Fruit fly (Drosophila melanogaster) whole organism, prepupa: Measurements from ENCODE around the gene CG13950.
A peak's percentile ranks its signal among the peaks of the same experiment; 100 is the strongest.

Source experiments
- CG10631 ChIP-seq: fragments of 200-800 bp; sonication (Bioruptor generic); optimal IDR thresholded peaks from 2 replicates; lab custom pipeline; 2016; ENCODE audit warnings: missing biosample characterization, missing genetic modification characterization
- CG11294 ChIP-seq: fragments of 200-800 bp; sonication (Bioruptor generic); IDR thresholded peaks from 2 replicates; pipeline ENCODE4 v1.3.6; 2022; ENCODE audit warnings: missing biosample characterization, missing genetic modification characterization
- CG15336 ChIP-seq: fragments of 200-800 bp; sonication (Bioruptor generic); IDR thresholded peaks from 2 replicates; pipeline ENCODE4 v1.3.6; 2022; ENCODE audit warnings: missing biosample characterization, missing genetic modification characterization
- CG16779 ChIP-seq: fragments of 200-800 bp; sonication (Bioruptor generic); optimal IDR thresholded peaks from 3 replicates; lab custom pipeline; 2017; ENCODE audit warnings: missing biosample characterization, mild to moderate bottlenecking, missing genetic modification characterization
- CG3032 ChIP-seq: fragments of 200-800 bp; optimal IDR thresholded peaks from 2 replicates; lab custom pipeline; 2019; ENCODE audit warnings: missing biosample characterization, mild to moderate bottlenecking, missing genetic modification characterization, moderate library complexity
- CG31627 ChIP-seq: fragments of 200-800 bp; sonication (Bioruptor generic); optimal IDR thresholded peaks from 3 replicates; lab custom pipeline; 2016; ENCODE audit warnings: missing biosample characterization, missing genetic modification characterization
- CG32006 ChIP-seq: fragments of 200-800 bp; sonication (Bioruptor generic); optimal IDR thresholded peaks from 3 replicates; lab custom pipeline; 2017; ENCODE audit warnings: missing biosample characterization, mild to moderate bottlenecking, missing genetic modification characterization
- CG34406 ChIP-seq: fragments of 200-800 bp; sonication (Bioruptor generic); optimal IDR thresholded peaks from 3 replicates; lab custom pipeline; 2016; ENCODE audit warnings: missing biosample characterization, missing genetic modification characterization
- CG3919 ChIP-seq: fragments of 200-800 bp; sonication (Bioruptor generic); optimal IDR thresholded peaks from 3 replicates; lab custom pipeline; 2016; ENCODE audit warnings: missing biosample characterization, missing genetic modification characterization
- CG4318 ChIP-seq: fragments of 200-800 bp; sonication (Bioruptor generic); optimal IDR thresholded peaks from 3 replicates; lab custom pipeline; 2017; ENCODE audit warnings: missing biosample characterization, mild to moderate bottlenecking, missing genetic modification characterization
- CG6163 ChIP-seq: fragments of 200-800 bp; sonication (Bioruptor generic); IDR thresholded peaks from 3 replicates; pipeline ENCODE4 v1.3.6; 2022; ENCODE audit warnings: missing biosample characterization, missing genetic modification characterization
- CG6276 ChIP-seq: fragments of 200-800 bp; sonication (Bioruptor generic); optimal IDR thresholded peaks from 2 replicates; lab custom pipeline; 2017; ENCODE audit warnings: missing biosample characterization, mild to moderate bottlenecking, missing genetic modification characterization
- CG6808 ChIP-seq: fragments of 200-800 bp; sonication (Bioruptor generic); optimal IDR thresholded peaks from 3 replicates; lab custom pipeline; 2017; ENCODE audit warnings: missing biosample characterization, missing genetic modification characterization, mild to moderate bottlenecking, moderate library complexity, missing genetic modification reagents
- CG6854 ChIP-seq: fragments of 200-800 bp; sonication (Bioruptor generic); optimal IDR thresholded peaks from 2 replicates; lab custom pipeline; 2017; ENCODE audit warnings: missing biosample characterization, mild to moderate bottlenecking, missing genetic modification characterization
- CG8119 ChIP-seq: fragments of 200-800 bp; sonication (Bioruptor generic); IDR thresholded peaks from 3 replicates; pipeline ENCODE4 v1.3.6; 2022; ENCODE audit warnings: missing biosample characterization, missing genetic modification characterization
- CG8632 ChIP-seq: fragments of 200-800 bp; sonication (Bioruptor generic); optimal IDR thresholded peaks from 3 replicates; lab custom pipeline; 2016; ENCODE audit warnings: missing biosample characterization, missing genetic modification characterization
- Eip75B ChIP-seq: fragments of 200-800 bp; sonication (Bioruptor generic); optimal IDR thresholded peaks from 3 replicates; lab custom pipeline; 2016; ENCODE audit warnings: missing biosample characterization, missing genetic modification characterization
- Eip78C ChIP-seq: fragments of 200-800 bp; sonication (Bioruptor generic); peaks from one replicate; lab custom pipeline; 2016; ENCODE audit warnings: missing biosample characterization, missing genetic modification characterization
- Ets21C ChIP-seq: fragments of 200-800 bp; sonication (Bioruptor generic); optimal IDR thresholded peaks from 3 replicates; lab custom pipeline; 2016; ENCODE audit warnings: missing biosample characterization, missing genetic modification characterization
- Ets96B ChIP-seq: fragments of 200-800 bp; optimal IDR thresholded peaks from 2 replicates; lab custom pipeline; 2019; ENCODE audit warnings: missing biosample characterization, mild to moderate bottlenecking, missing genetic modification characterization, moderate library complexity
- Gug ChIP-seq: fragments of 200-800 bp; sonication (Bioruptor generic); IDR thresholded peaks from 2 replicates; pipeline ENCODE4 v1.3.6; 2022; ENCODE audit warnings: missing biosample characterization, missing genetic modification characterization
- Hr39 ChIP-seq: fragments of 200-800 bp; sonication (Bioruptor generic); optimal IDR thresholded peaks from 2 replicates; lab custom pipeline; 2016; ENCODE audit warnings: missing biosample characterization, missing genetic modification characterization
- Hr4 ChIP-seq: fragments of 200-800 bp; sonication (Bioruptor generic); optimal IDR thresholded peaks from 3 replicates; lab custom pipeline; 2016; ENCODE audit warnings: missing biosample characterization, missing genetic modification characterization
- Lpt ChIP-seq: fragments of 200-800 bp; sonication (Bioruptor generic); optimal IDR thresholded peaks from 3 replicates; lab custom pipeline; 2016; ENCODE audit warnings: missing biosample characterization, missing genetic modification characterization
- Met ChIP-seq: fragments of 200-800 bp; sonication (Bioruptor generic); optimal IDR thresholded peaks from 3 replicates; lab custom pipeline; 2016; ENCODE audit warnings: missing biosample characterization, missing genetic modification characterization
- OdsH ChIP-seq: fragments of 200-800 bp; sonication (Bioruptor generic); optimal IDR thresholded peaks from 3 replicates; lab custom pipeline; 2016; ENCODE audit warnings: missing biosample characterization, missing genetic modification characterization
- Smox ChIP-seq: fragments of 200-800 bp; sonication (Bioruptor generic); optimal IDR thresholded peaks from 3 replicates; lab custom pipeline; 2016; ENCODE audit warnings: missing biosample characterization, missing genetic modification characterization
- Sox14 ChIP-seq: fragments of 200-800 bp; sonication (Bioruptor generic); optimal IDR thresholded peaks from 3 replicates; lab custom pipeline; 2016; ENCODE audit warnings: missing biosample characterization, missing genetic modification characterization
- achi ChIP-seq: fragments of 200-800 bp; sonication (Bioruptor generic); optimal IDR thresholded peaks from 3 replicates; lab custom pipeline; 2016; ENCODE audit warnings: missing biosample characterization, missing genetic modification characterization
- acj6 ChIP-seq: fragments of 200-800 bp; sonication (Bioruptor generic); optimal IDR thresholded peaks from 3 replicates; lab custom pipeline; 2016; ENCODE audit warnings: missing biosample characterization, missing genetic modification characterization
- cyc ChIP-seq: fragments of 200-800 bp; sonication (Bioruptor generic); optimal IDR thresholded peaks from 3 replicates; lab custom pipeline; 2016; ENCODE audit warnings: missing biosample characterization, missing genetic modification characterization
- dsx ChIP-seq: fragments of 200-800 bp; optimal IDR thresholded peaks from 3 replicates; lab custom pipeline; 2019; ENCODE audit warnings: missing biosample characterization, mild to moderate bottlenecking, missing genetic modification characterization, moderate library complexity; ENCODE audit not compliant: poor library complexity, severe bottlenecking
- eg ChIP-seq: fragments of 200-800 bp; sonication (Bioruptor generic); IDR thresholded peaks from 3 replicates; pipeline ENCODE4 v1.3.6; 2022; ENCODE audit warnings: missing biosample characterization, missing genetic modification characterization
- esn ChIP-seq: fragments of 200-800 bp; sonication (Bioruptor generic); optimal IDR thresholded peaks from 2 replicates; lab custom pipeline; 2016; ENCODE audit warnings: missing biosample characterization, mild to moderate bottlenecking, missing genetic modification characterization, moderate library complexity
- fd59A ChIP-seq: fragments of 200-800 bp; sonication (Bioruptor generic); optimal IDR thresholded peaks from 2 replicates; lab custom pipeline; 2017; ENCODE audit warnings: missing biosample characterization, mild to moderate bottlenecking, missing genetic modification characterization, missing genetic modification reagents
- lz ChIP-seq: fragments of 200-800 bp; sonication (Bioruptor generic); optimal IDR thresholded peaks from 3 replicates; lab custom pipeline; 2016; ENCODE audit warnings: missing biosample characterization, missing genetic modification characterization
- pdm3 ChIP-seq: fragments of 200-800 bp; sonication (Bioruptor generic); optimal IDR thresholded peaks from 3 replicates; lab custom pipeline; 2016; ENCODE audit warnings: missing biosample characterization, missing genetic modification characterization
- spab ChIP-seq: fragments of 200-800 bp; sonication (Bioruptor generic); optimal IDR thresholded peaks from 2 replicates; lab custom pipeline; 2017; ENCODE audit warnings: missing biosample characterization, mild to moderate bottlenecking, missing genetic modification characterization, missing genetic modification reagents
- ss ChIP-seq, 2 experiments: fragments of 200-800 bp; sonication (Bioruptor generic); optimal IDR thresholded peaks; 2 replicates in 1 of 2; 3 replicates in 1 of 2; lab custom pipeline; 2017 to 2018; ENCODE audit warnings: mild to moderate bottlenecking in 2 of 2, missing biosample characterization in 2 of 2, missing genetic modification characterization in 2 of 2, moderate library complexity in 1 of 2
- svp ChIP-seq: fragments of 200-800 bp; sonication (Bioruptor generic); peaks from one replicate; lab custom pipeline; 2016; ENCODE audit warnings: missing biosample characterization, missing genetic modification characterization
- topi ChIP-seq: fragments of 200-800 bp; sonication (Bioruptor generic); optimal IDR thresholded peaks from 3 replicates; lab custom pipeline; 2016; ENCODE audit warnings: missing biosample characterization, missing genetic modification characterization
- vri ChIP-seq: fragments of 200-800 bp; sonication (Bioruptor generic); optimal IDR thresholded peaks from 3 replicates; lab custom pipeline; 2016; ENCODE audit warnings: missing biosample characterization, mild to moderate bottlenecking, missing genetic modification characterization

The CG13950 gene

dm6 chr2L:852647-853111 lies 7.3 kb upstream of the CG13950 start, which contains the start of the genes CG4291 and kraken (continued):
- TF ChIP-seq ss (GFP tag; optimal IDR thresholded peaks at IDR 0.05; lab: Kevin White, UChicago) (peak; percentile 3 to 22), CG3032 (tag; lab: Kevin White, UChicago) (peak; percentile 18), CG3919 (GFP tag; lab: Kevin White, UChicago) (peak; percentile 54), Sox14 (peak; percentile 58), Smox (GFP tag; lab: Kevin White, UChicago) (peak; percentile 20), cyc (GFP tag; lab: Kevin White, UChicago) (peak; percentile 28), CG16779 (tag; lab: Kevin White, UChicago) (peak; percentile 32), pdm3 (GFP tag; lab: Kevin White, UChicago) (peak; percentile 20), CG32006 (GFP tag; lab: Kevin White, UChicago) (peak; percentile 13), achi (GFP tag; lab: Kevin White, UChicago) (peak; percentile 33), spab (GFP tag; lab: Kevin White, UChicago) (no peak), CG6163 (GFP tag; lab: Robert Waterston, UW) (peak; percentile 46; the same call in 1 of the 3 replicates), Lpt (no peak)

- TF ChIP-seq fd59A (GFP tag; lab: Kevin White, UChicago) (no peak), cyc (GFP tag; lab: Kevin White, UChicago) (peak; percentile 37), CG31627 (GFP tag; lab: Kevin White, UChicago) (peak; percentile 46), CG15336 (GFP tag; lab: Robert Waterston, UW) (peak; percentile 49), CG6276 (GFP tag; lab: Kevin White, UChicago) (no peak), svp (GFP tag; lab: Kevin White, UChicago) (peak; percentile 74), acj6 (GFP tag; lab: Kevin White, UChicago) (peak; percentile 34), OdsH (GFP tag; lab: Kevin White, UChicago) (peak; percentile 44), CG34406 (GFP tag; lab: Kevin White, UChicago) (no peak), CG8119 (GFP tag; lab: Robert Waterston, UW) (peak; percentile 47; the same call in 2 of the 3 replicates), lz (GFP tag; lab: Kevin White, UChicago) (peak; percentile 35), achi (GFP tag; lab: Kevin White, UChicago) (peak; percentile 23), CG32006 (GFP tag; lab: Kevin White, UChicago) (peak; percentile 35), pdm3 (GFP tag; lab: Kevin White, UChicago) (peak; percentile 63), CG6808 (GFP tag; lab: Kevin White, UChicago) (no peak), Eip78C (GFP tag; lab: Kevin White, UChicago) (peak; percentile 77), spab (GFP tag; lab: Kevin White, UChicago) (no peak), esn (GFP tag; lab: Kevin White, UChicago) (peak; percentile 63), vri (no peak), Sox14 (peak; percentile 58), Gug (GFP tag; lab: Robert Waterston, UW) (0 out of 2 replicates have a peak, but pooled peaks have one; percentile 25), Ets96B (tag; lab: Kevin White, UChicago) (peak; percentile 8), Met (GFP tag; lab: Kevin White, UChicago) (peak; percentile 49), CG3032 (tag; lab: Kevin White, UChicago) (peak; percentile 17), CG6854 (GFP tag; lab: Kevin White, UChicago) (no peak), CG10631 (GFP tag; lab: Kevin White, UChicago) (peak; percentile 46), topi (peak; percentile 34), CG8632 (no peak), eg (GFP tag; lab: Robert Waterston, UW) (peak; percentile 57), CG4318 (GFP tag; lab: Kevin White, UChicago) (no peak), CG6163 (GFP tag; lab: Robert Waterston, UW) (peak; percentile 75), CG11294 (GFP tag; lab: Robert Waterston, UW) (peak; percentile 26; the same call in 1 of the 2 replicates), CG3919 (GFP tag; lab: Kevin White, UChicago) (peak; percentile 41), Hr39 (peak; percentile 46), dsx (GFP tag; lab: Kevin White, UChicago) (no peak), Hr4 (GFP tag; lab: Kevin White, UChicago) (peak; percentile 73), Lpt (no peak), Smox (GFP tag; lab: Kevin White, UChicago) (peak; percentile 51), Eip75B (GFP tag; lab: Kevin White, UChicago) (peak; percentile 18), Ets21C (GFP tag; lab: Kevin White, UChicago) (no peak)
Measured at dm6 chr2L:855052-855547, 4.9 kb upstream of the CG13950 start, which contains the start of gene CG13949. Gene CG13949, plus strand, starts transcription at chr2L:855337.
